Worm (Caenorhabditis elegans): Measurements from ENCODE around the gene T28C6.11.

The T28C6.11 gene

ce11 chrIV:8824145-8824833 lies 15.8 kb downstream of the T28C6.11 start, which contains the start of the genes col-117 and col-3:
col-117 (minus strand) TSS chrIV:8824195.
col-3 (plus strand) TSS chrIV:8824783.
- TF ChIP-seq ceh-24 (tag; optimal IDR thresholded peaks at IDR 0.05) (no peak), sdc-2 (tag; optimal IDR thresholded peaks at IDR 0.05) (no peak), pqm-1 (tag; optimal IDR thresholded peaks at IDR 0.05) (no peak), pha-2 (tag; optimal IDR thresholded peaks at IDR 0.05) (no peak), elt-2 (tag; optimal IDR thresholded peaks at IDR 0.05) (no peak), tbx-7 (tag; optimal IDR thresholded peaks at IDR 0.05) (no peak), ceh-18 (tag; optimal IDR thresholded peaks at IDR 0.05) (no peak), fkh-6 (tag; optimal IDR thresholded peaks at IDR 0.05) (no peak), ceh-6 (GFP tag; optimal IDR thresholded peaks at IDR 0.05) (no peak)

ce11 chrIV:8822598-8822997 lies 17.5 kb downstream of the T28C6.11 start:
- TF ChIP-seq odd-2 (tag; optimal IDR thresholded peaks at IDR 0.05) (no peak), Y22D7AL.16 (tag; optimal IDR thresholded peaks at IDR 0.05) (no peak), ceh-18 (tag; optimal IDR thresholded peaks at IDR 0.05) (no peak), ceh-34 (tag; optimal IDR thresholded peaks at IDR 0.05) (no peak), mec-3 (tag; optimal IDR thresholded peaks at IDR 0.05; ENCODE audit: borderline replicate concordance) (no peak), npax-4 (tag; optimal IDR thresholded peaks at IDR 0.05) (no peak), fkh-10 (GFP tag; optimal IDR thresholded peaks at IDR 0.05) (no peak), dmd-4 (tag; optimal IDR thresholded peaks at IDR 0.05; ENCODE audit: borderline replicate concordance) (no peak), madf-2 (tag; optimal IDR thresholded peaks at IDR 0.05) (no peak), pha-4 (tag; optimal IDR thresholded peaks at IDR 0.05) (no peak), C08G9.2 (tag; optimal IDR thresholded peaks at IDR 0.05) (no peak), ceh-19 (GFP tag; optimal IDR thresholded peaks at IDR 0.05) (no peak), lin-11 (tag; optimal IDR thresholded peaks at IDR 0.05) (no peak)

- TF ChIP-seq sdc-2 (tag; optimal IDR thresholded peaks at IDR 0.05): no peak
- no peak for TF ChIP-seq ceh-14 (tag; optimal IDR thresholded peaks at IDR 0.05)
- TF ChIP-seq mec-3 (tag; optimal IDR thresholded peaks at IDR 0.05; ENCODE audit: borderline replicate concordance): no peak
- no peak for TF ChIP-seq sox-4 (tag; optimal IDR thresholded peaks at IDR 0.05)
- TF ChIP-seq K09A11.1 (tag; optimal IDR thresholded peaks at IDR 0.05; ENCODE audit: insufficient read depth): no peak
- TF ChIP-seq ceh-18 (tag; optimal IDR thresholded peaks at IDR 0.05): no peak
- no peak for TF ChIP-seq syd-9 (tag; optimal IDR thresholded peaks at IDR 0.05)
- no peak for TF ChIP-seq pqm-1 (tag; optimal IDR thresholded peaks at IDR 0.05)
- TF ChIP-seq unc-42 (tag; optimal IDR thresholded peaks at IDR 0.05): no peak
- no peak for TF ChIP-seq Y22D7AL.16 (tag; optimal IDR thresholded peaks at IDR 0.05)
- no peak for TF ChIP-seq hlh-13 (GFP tag; optimal IDR thresholded peaks at IDR 0.05)
- TF ChIP-seq rnt-1 (tag; optimal IDR thresholded peaks at IDR 0.05): no peak
- no peak for TF ChIP-seq T23F11.4 (GFP tag; optimal IDR thresholded peaks at IDR 0.05)
- no peak for TF ChIP-seq ceh-45 (GFP tag; IDR thresholded peaks at IDR 0.05)
- no peak for TF ChIP-seq gmeb-2 (tag; optimal IDR thresholded peaks at IDR 0.05)
- no peak for TF ChIP-seq eyg-1 (tag; optimal IDR thresholded peaks at IDR 0.05)
- TF ChIP-seq dve-1 (tag; optimal IDR thresholded peaks at IDR 0.05): no peak
- TF ChIP-seq fax-1 (tag; optimal IDR thresholded peaks at IDR 0.05): no peak
- no peak for TF ChIP-seq zip-5 (tag; optimal IDR thresholded peaks at IDR 0.05)
Measured at ce11 chrIV:8821147-8821546, 18.9 kb downstream of the T28C6.11 start, which contains the start of gene T28C6.5. T28C6.5 (plus strand) TSS chrIV:8821447.

- TF ChIP-seq ttx-3 (tag; optimal IDR thresholded peaks at IDR 0.05): no peak
- no peak for TF ChIP-seq sox-2 (GFP tag; IDR thresholded peaks at IDR 0.05)
- no peak for TF ChIP-seq pat-9 (tag; optimal IDR thresholded peaks at IDR 0.05)
- TF ChIP-seq unc-86 (tag; optimal IDR thresholded peaks at IDR 0.05): no peak
- TF ChIP-seq ceh-30 (tag; optimal IDR thresholded peaks at IDR 0.05): no peak
- TF ChIP-seq lin-11 (tag; optimal IDR thresholded peaks at IDR 0.05): no peak
- no peak for TF ChIP-seq ceh-34 (tag; optimal IDR thresholded peaks at IDR 0.05)
- TF ChIP-seq eyg-1 (tag; optimal IDR thresholded peaks at IDR 0.05): no peak
- TF ChIP-seq odd-2 (tag; optimal IDR thresholded peaks at IDR 0.05): no peak
- no peak for TF ChIP-seq K09A11.1 (tag; optimal IDR thresholded peaks at IDR 0.05; ENCODE audit: insufficient read depth)
- TF ChIP-seq C38D4.7 (GFP tag; optimal IDR thresholded peaks at IDR 0.05): no peak
- no peak for TF ChIP-seq syd-9 (tag; optimal IDR thresholded peaks at IDR 0.05)
- no peak for TF ChIP-seq npax-4 (tag; optimal IDR thresholded peaks at IDR 0.05)
- no peak for TF ChIP-seq ama-1 (optimal IDR thresholded peaks at IDR 0.05)
Measured at ce11 chrIV:8820041-8820440, 20.0 kb downstream of the T28C6.11 start, which contains the start of gene T28C6.3. T28C6.3 (plus strand) TSS chrIV:8820341.

All from whole organism, late embryonic.